Worm (Caenorhabditis elegans) whole organism, mixed stage, embryonic: Measurements from ENCODE around the gene tsr-1.

ENCODE experiments used
- blmp-1 ChIP-seq: fragments of 150-350 bp; optimal IDR thresholded peaks from 2 replicates; lab custom pipeline; 2014; ENCODE audit warnings: missing biosample characterization, missing genetic modification characterization
- ceh-39 ChIP-seq: fragments of 150-350 bp; optimal IDR thresholded peaks from 2 replicates; lab custom pipeline; 2014; ENCODE audit warnings: missing biosample characterization, missing genetic modification characterization
- drap-1 ChIP-seq: fragments of 200-800 bp; sonication (Bioruptor generic); optimal IDR thresholded peaks from 3 replicates; lab custom pipeline; 2018; ENCODE audit warnings: mild to moderate bottlenecking, missing genetic modification characterization, missing compliant biosample characterization
- lin-13 ChIP-seq: fragments of 150-350 bp; optimal IDR thresholded peaks from 2 replicates; lab custom pipeline; 2014; ENCODE audit warnings: missing biosample characterization, missing genetic modification characterization
- nhr-76 ChIP-seq: sonication (generic microtip); optimal IDR thresholded peaks from 2 replicates; lab custom pipeline; 2017; ENCODE audit warnings: missing biosample characterization, missing genetic modification characterization
- pha-4 ChIP-seq: fragments of 150-350 bp; optimal IDR thresholded peaks from 2 replicates; lab custom pipeline; 2018; ENCODE audit warnings: missing biosample characterization, missing genetic modification reagents, missing genetic modification characterization
- unc-62 ChIP-seq: fragments of 150-350 bp; optimal IDR thresholded peaks from 2 replicates; lab custom pipeline; 2014; ENCODE audit warnings: missing biosample characterization, missing genetic modification reagents, missing genetic modification characterization

DNA sequence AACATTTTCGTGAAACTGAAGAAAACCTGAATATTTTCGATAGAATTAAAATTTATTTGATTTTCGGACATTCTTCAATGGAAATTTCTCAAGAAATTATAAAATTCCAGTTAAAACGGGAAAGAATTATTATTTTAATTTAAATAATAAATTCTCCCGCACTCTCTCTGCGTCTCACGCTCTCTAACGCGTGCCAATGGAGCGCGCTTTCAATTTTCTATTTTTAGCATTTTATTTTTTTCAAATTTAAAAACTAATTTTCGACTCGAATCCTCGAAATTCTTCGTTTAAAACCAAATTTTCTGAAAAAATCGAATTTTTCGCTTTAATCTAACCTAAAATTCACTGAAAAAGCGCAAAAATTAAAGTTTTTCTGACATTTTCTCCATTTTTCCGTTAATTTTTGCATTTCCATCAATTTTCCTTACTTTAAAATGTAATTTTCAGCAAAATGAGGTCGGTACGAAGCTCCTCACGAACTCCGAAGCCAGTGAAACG is 31.3 kb upstream of the tsr-1 start, which contains the start of gene gbas-1:
- TF ChIP-seq pha-4 (tag; lab: Kevin White, UChicago) (no peak), lin-13 (tag; lab: Kevin White, UChicago) (no peak), drap-1 (GFP tag; lab: Kevin White, UChicago) (no peak), nhr-76 (no peak), blmp-1 (tag; lab: Kevin White, UChicago) (no peak), unc-62 (GFP tag; lab: Kevin White, UChicago) (no peak), ceh-39 (no peak)
